Worm (Caenorhabditis elegans) whole organism, L4 larva: ENCODE measurements around the gene B0416.7.

Source experiments
- F10B5.3 ChIP-seq: sonication (generic microtip); optimal IDR thresholded peaks from 2 replicates; lab custom pipeline; 2016; ENCODE audit warnings: mild to moderate bottlenecking, missing genetic modification characterization, missing compliant biosample characterization
- F26F4.8 ChIP-seq: fragments of 200-800 bp; sonication (Bioruptor generic); conservative IDR thresholded peaks from 2 replicates; pipeline ENCODE4 v1.3.6; 2022; ENCODE audit warnings: missing genetic modification characterization, missing compliant biosample characterization
- ZK337.2 ChIP-seq: fragments of 200-800 bp; sonication (Bioruptor generic); IDR thresholded peaks from 2 replicates; pipeline ENCODE4 v1.3.6; 2022; ENCODE audit warnings: missing genetic modification reagents, missing genetic modification characterization, missing compliant biosample characterization
- ZK546.5 ChIP-seq, 2 experiments: sonication (generic microtip); optimal IDR thresholded peaks; 2 replicates each; lab custom pipeline; 2017; ENCODE audit warnings: missing biosample characterization in 2 of 2, missing genetic modification characterization in 2 of 2
- aly-2 ChIP-seq: sonication (generic microtip); optimal IDR thresholded peaks from 2 replicates; lab custom pipeline; 2018; ENCODE audit warnings: missing biosample characterization, missing genetic modification characterization
- ama-1 ChIP-seq: fragments of 150-350 bp; optimal IDR thresholded peaks from 2 replicates; lab custom pipeline; 2014; ENCODE audit warnings: inconsistent platforms, mixed read lengths
- ceh-20 ChIP-seq: fragments of 200-800 bp; sonication (Bioruptor generic); IDR thresholded peaks from 2 replicates; pipeline ENCODE4 v1.3.6; 2022; ENCODE audit warnings: missing genetic modification reagents, missing genetic modification characterization, missing compliant biosample characterization
- ceh-62 ChIP-seq: sonication (generic microtip); optimal IDR thresholded peaks from 2 replicates; lab custom pipeline; 2017; ENCODE audit warnings: missing biosample characterization, missing genetic modification characterization
- ceh-82 ChIP-seq: sonication (generic microtip); optimal IDR thresholded peaks from 2 replicates; lab custom pipeline; 2017; ENCODE audit warnings: missing biosample characterization, missing genetic modification characterization
- ces-1 ChIP-seq: fragments of 150-350 bp; sonication (generic microtip); optimal IDR thresholded peaks from 4 replicates; lab custom pipeline; 2014; ENCODE audit warnings: missing biosample characterization, missing genetic modification reagents, missing genetic modification characterization
- cey-2 ChIP-seq: sonication (generic microtip); optimal IDR thresholded peaks from 3 replicates; lab custom pipeline; 2017; ENCODE audit warnings: missing genetic modification characterization, mild to moderate bottlenecking, missing compliant biosample characterization, antibody characterized with exemption, borderline replicate concordance; ENCODE audit not compliant: insufficient read depth
- ctbp-1 ChIP-seq: fragments of 200-800 bp; sonication (Bioruptor generic); IDR thresholded peaks from 2 replicates; pipeline ENCODE4 v1.3.6; 2022; ENCODE audit warnings: missing genetic modification reagents, missing genetic modification characterization, missing compliant biosample characterization
- daf-12 ChIP-seq: fragments of 150-350 bp; optimal IDR thresholded peaks from 2 replicates; lab custom pipeline; 2014; ENCODE audit warnings: missing biosample characterization, missing genetic modification reagents, missing genetic modification characterization
- dmd-6 ChIP-seq: fragments of 200-800 bp; sonication (Bioruptor generic); IDR thresholded peaks from 2 replicates; pipeline ENCODE4 v1.3.6; 2022; ENCODE audit warnings: missing genetic modification reagents, missing genetic modification characterization, missing compliant biosample characterization
- duxl-1 ChIP-seq: sonication (generic microtip); optimal IDR thresholded peaks from 2 replicates; lab custom pipeline; 2016; ENCODE audit warnings: mild to moderate bottlenecking, missing genetic modification characterization, moderate library complexity, missing compliant biosample characterization; ENCODE audit not compliant: poor library complexity
- dve-1 ChIP-seq: sonication (generic microtip); optimal IDR thresholded peaks from 2 replicates; lab custom pipeline; 2017; ENCODE audit warnings: antibody characterized with exemption, mild to moderate bottlenecking, missing genetic modification characterization, missing compliant biosample characterization; ENCODE audit not compliant: insufficient read depth
- fos-1 ChIP-seq: fragments of 150-350 bp; optimal IDR thresholded peaks from 2 replicates; lab custom pipeline; 2014; ENCODE audit warnings: missing biosample characterization, missing genetic modification characterization
- hif-1 ChIP-seq, 2 experiments: sonication (generic microtip); optimal IDR thresholded peaks; 2 replicates each; lab custom pipeline; 2016 to 2017; ENCODE audit warnings: missing compliant biosample characterization in 2 of 2, missing genetic modification characterization in 2 of 2, missing genetic modification reagents in 2 of 2, missing genotype in 2 of 2, mild to moderate bottlenecking in 1 of 2
- hlh-30 ChIP-seq: sonication (generic microtip); optimal IDR thresholded peaks from 2 replicates; lab custom pipeline; 2017; ENCODE audit warnings: antibody characterized with exemption, mild to moderate bottlenecking, missing genetic modification characterization, missing compliant biosample characterization; ENCODE audit not compliant: insufficient read depth
- hmg-1.1 ChIP-seq: fragments of 200-800 bp; sonication (Bioruptor generic); IDR thresholded peaks from 2 replicates; pipeline ENCODE4 v1.3.6; 2022; ENCODE audit warnings: missing genetic modification reagents, missing genetic modification characterization, missing compliant biosample characterization
- lim-7 ChIP-seq: fragments of 200-800 bp; sonication (Bioruptor generic); IDR thresholded peaks from 2 replicates; pipeline ENCODE4 v1.3.6; 2022; ENCODE audit warnings: missing genetic modification characterization, missing compliant biosample characterization
- lin-1 ChIP-seq: fragments of 200-800 bp; sonication (Bioruptor generic); IDR thresholded peaks from 2 replicates; pipeline ENCODE4 v1.3.6; 2022; ENCODE audit warnings: missing genetic modification reagents, missing genetic modification characterization, missing compliant biosample characterization
- lin-38 ChIP-seq: fragments of 200-800 bp; sonication (Bioruptor generic); IDR thresholded peaks from 2 replicates; pipeline ENCODE4 v1.3.6; 2022; ENCODE audit warnings: missing genetic modification reagents, missing genetic modification characterization, missing compliant biosample characterization
- lir-3 ChIP-seq: sonication (generic microtip); optimal IDR thresholded peaks from 2 replicates; lab custom pipeline; 2016; ENCODE audit warnings: mild to moderate bottlenecking, missing genetic modification characterization, missing compliant biosample characterization
- lsy-2 ChIP-seq, 2 experiments: fragments of 150-350 bp in 1 of 2; sonication (generic microtip) in 1 of 2; optimal IDR thresholded peaks; 2 replicates each; lab custom pipeline; 2014 to 2017; ENCODE audit warnings: missing biosample characterization in 2 of 2, missing genetic modification characterization in 2 of 2
- madf-9 ChIP-seq: fragments of 200-800 bp; sonication (Bioruptor generic); conservative IDR thresholded peaks from 2 replicates; pipeline ENCODE4 v1.3.6; 2022; ENCODE audit warnings: missing genetic modification reagents, missing genetic modification characterization, missing compliant biosample characterization
- mdl-1 ChIP-seq, 2 experiments: fragments of 150-350 bp in 1 of 2; sonication (generic microtip) in 1 of 2; optimal IDR thresholded peaks; 2 replicates each; lab custom pipeline; 2014 to 2017; ENCODE audit warnings: missing biosample characterization in 2 of 2, missing genetic modification characterization in 2 of 2
- mep-1 ChIP-seq: fragments of 150-350 bp; sonication (generic microtip); optimal IDR thresholded peaks from 3 replicates; lab custom pipeline; 2014; ENCODE audit warnings: missing biosample characterization, missing genetic modification characterization
- mes-2 ChIP-seq: sonication (generic microtip); optimal IDR thresholded peaks from 2 replicates; lab custom pipeline; 2016; ENCODE audit warnings: missing genotype, mild to moderate bottlenecking, missing genetic modification characterization, missing compliant biosample characterization; ENCODE audit not compliant: poor library complexity, severe bottlenecking
- nhr-10 ChIP-seq: fragments of 150-350 bp; optimal IDR thresholded peaks from 2 replicates; lab custom pipeline; 2014; ENCODE audit warnings: missing biosample characterization, missing genetic modification characterization
- nhr-102 ChIP-seq: sonication (generic microtip); optimal IDR thresholded peaks from 2 replicates; lab custom pipeline; 2016; ENCODE audit warnings: mild to moderate bottlenecking, missing genetic modification characterization, moderate library complexity, missing compliant biosample characterization
- nhr-237 ChIP-seq: sonication (generic microtip); optimal IDR thresholded peaks from 2 replicates; lab custom pipeline; 2017; ENCODE audit warnings: missing biosample characterization, missing genetic modification characterization
- nhr-25 ChIP-seq: sonication (generic microtip); optimal IDR thresholded peaks from 2 replicates; lab custom pipeline; 2017; ENCODE audit warnings: missing genetic modification characterization, mild to moderate bottlenecking, missing compliant biosample characterization, antibody characterized with exemption, moderate library complexity, borderline replicate concordance; ENCODE audit not compliant: insufficient read depth
- nhr-41 ChIP-seq: fragments of 200-800 bp; sonication (Bioruptor generic); IDR thresholded peaks from 2 replicates; pipeline ENCODE4 v1.3.6; 2022; ENCODE audit warnings: missing genetic modification reagents, missing genetic modification characterization, missing compliant biosample characterization
- nhr-6 ChIP-seq: fragments of 150-350 bp; optimal IDR thresholded peaks from 2 replicates; lab custom pipeline; 2014; ENCODE audit warnings: missing biosample characterization, missing genetic modification characterization
- nhr-76 ChIP-seq: fragments of 150-350 bp; optimal IDR thresholded peaks from 2 replicates; lab custom pipeline; 2014; ENCODE audit warnings: missing biosample characterization, missing genetic modification characterization
- pha-4 ChIP-seq, 2 experiments: fragments of 150-350 bp in 1 of 2; fragments of 200-800 bp in 1 of 2; sonication (Bioruptor generic) in 1 of 2; IDR thresholded peaks in 1 of 2; optimal IDR thresholded peaks in 1 of 2; 2 replicates each; pipeline versions ENCODE4 v1.3.6 to Lab custom; 2014 to 2022; ENCODE audit warnings: missing genetic modification characterization in 2 of 2, missing genetic modification reagents in 2 of 2, missing biosample characterization in 1 of 2, missing compliant biosample characterization in 1 of 2
- php-3 ChIP-seq: fragments of 200-800 bp; sonication (Bioruptor generic); IDR thresholded peaks from 2 replicates; pipeline ENCODE4 v1.3.6; 2022; ENCODE audit warnings: missing genetic modification reagents, missing genetic modification characterization, missing compliant biosample characterization
- skn-1 ChIP-seq: fragments of 150-350 bp; optimal IDR thresholded peaks from 2 replicates; lab custom pipeline; 2014; ENCODE audit warnings: missing biosample characterization, missing genetic modification characterization
- snpc-1.2 ChIP-seq: fragments of 200-800 bp; sonication (Bioruptor generic); IDR thresholded peaks from 2 replicates; pipeline ENCODE4 v1.3.6; 2022; ENCODE audit warnings: missing genetic modification reagents, missing genetic modification characterization, missing compliant biosample characterization
- unc-39 ChIP-seq: sonication (generic microtip); optimal IDR thresholded peaks from 2 replicates; lab custom pipeline; 2017; ENCODE audit warnings: missing biosample characterization, missing genetic modification characterization
- unc-62 ChIP-seq, 3 experiments: fragments of 150-350 bp in 1 of 3; sonication (generic microtip); optimal IDR thresholded peaks in 2 of 3; peaks in 1 of 3; 1 replicate in 1 of 3; 2 replicates in 2 of 3; lab custom pipeline; 2014 to 2017; ENCODE audit warnings: missing biosample characterization in 3 of 3, missing genetic modification characterization in 3 of 3, missing genetic modification reagents in 3 of 3, missing genotype in 1 of 3
- zfp-3 ChIP-seq: fragments of 200-800 bp; sonication (Bioruptor generic); conservative IDR thresholded peaks from 2 replicates; pipeline ENCODE4 v1.3.6; 2022; ENCODE audit warnings: missing genetic modification reagents, missing genetic modification characterization, missing compliant biosample characterization
- zip-11 ChIP-seq: fragments of 200-800 bp; sonication (Bioruptor generic); IDR thresholded peaks from 2 replicates; pipeline ENCODE4 v1.3.6; 2022; ENCODE audit warnings: missing genetic modification characterization, missing compliant biosample characterization
- ztf-11 ChIP-seq: fragments of 150-350 bp; optimal IDR thresholded peaks from 2 replicates; lab custom pipeline; 2014; ENCODE audit warnings: missing biosample characterization, missing genetic modification characterization

The B0416.7 gene

DNA sequence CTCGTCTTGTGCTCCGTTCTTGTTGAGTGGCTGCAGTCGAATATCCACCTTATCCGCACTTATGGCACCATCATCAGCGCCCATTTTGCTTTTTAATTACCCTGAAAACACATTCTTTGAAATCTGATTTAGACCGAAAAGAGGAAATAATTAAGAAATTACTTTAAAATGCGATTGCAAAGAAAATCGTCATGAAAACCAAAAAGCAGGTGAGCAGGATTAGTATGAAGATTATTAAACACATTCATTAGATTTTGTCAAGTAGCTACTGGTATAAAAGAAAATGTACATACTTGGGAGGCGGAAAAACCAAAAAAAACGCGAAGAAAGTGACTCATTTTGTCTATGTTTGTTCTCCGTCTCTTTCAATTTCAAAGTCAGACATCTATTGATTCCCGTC, 27.0 kb downstream of the B0416.7 start, which contains the start of gene B0416.5:
Gene B0416.5 (minus strand): TSS at position 101 of the 400 bp plus-strand sequence.
- TF ChIP-seq ZK337.2 (no peak), unc-62 (GFP tag; optimal IDR thresholded peaks at IDR 0.05 in 1 of 2; lab: Kevin White, UChicago) (no peak), unc-62 (tag; optimal IDR thresholded peaks at IDR 0.05; lab: Kevin White, UChicago) (no peak), ctbp-1 (no peak), mes-2 (tag; lab: Kevin White, UChicago) (no peak), hif-1 (tag; optimal IDR thresholded peaks at IDR 0.05; lab: Kevin White, UChicago) (no peak), pha-4 (GFP tag; IDR thresholded peaks at IDR 0.05; lab: Robert Waterston, UW) (no peak), pha-4 (tag; optimal IDR thresholded peaks at IDR 0.05; lab: Kevin White, UChicago) (no peak)

DNA sequence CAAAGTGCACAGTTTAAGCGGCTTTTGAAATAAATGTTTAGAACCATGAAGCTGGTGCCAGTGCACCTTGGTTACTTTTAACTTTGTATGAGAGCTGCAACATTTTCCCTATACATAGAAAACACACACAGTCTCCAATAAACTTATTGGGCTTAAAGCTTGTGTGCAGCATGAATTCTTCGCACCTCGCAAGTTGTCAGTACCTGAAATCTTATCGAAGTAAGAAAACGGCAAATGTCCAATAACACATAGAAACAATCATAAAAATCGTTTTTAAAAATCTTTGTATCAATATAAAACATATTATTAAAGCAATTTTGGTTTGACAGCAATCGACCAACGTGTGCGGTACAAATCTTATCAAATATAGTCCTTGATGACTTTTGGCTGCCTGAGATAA, 29.4 kb downstream of the B0416.7 start:
- TF ChIP-seq zfp-3 (GFP tag; lab: Robert Waterston, UW) (0 out of 2 replicates have a peak, but pooled peaks have one; percentile 48), lsy-2 (tag; optimal IDR thresholded peaks at IDR 0.05; lab: Kevin White, UChicago) (no peak), nhr-25 (tag; lab: Kevin White, UChicago) (no peak), nhr-76 (no peak), unc-39 (tag; lab: Kevin White, UChicago) (no peak), dve-1 (peak; percentile 4), unc-62 (GFP tag; optimal IDR thresholded peaks at IDR 0.05 in 1 of 2; lab: Kevin White, UChicago) (peak in 1 of 2 experiments; percentile 93), unc-62 (tag; optimal IDR thresholded peaks at IDR 0.05; lab: Kevin White, UChicago) (no peak), php-3 (GFP tag; lab: Robert Waterston, UW) (0 out of 2 replicates have a peak, but pooled peaks have one; percentile 32), F10B5.3 (peak; percentile 22), ctbp-1 (no peak)

DNA sequence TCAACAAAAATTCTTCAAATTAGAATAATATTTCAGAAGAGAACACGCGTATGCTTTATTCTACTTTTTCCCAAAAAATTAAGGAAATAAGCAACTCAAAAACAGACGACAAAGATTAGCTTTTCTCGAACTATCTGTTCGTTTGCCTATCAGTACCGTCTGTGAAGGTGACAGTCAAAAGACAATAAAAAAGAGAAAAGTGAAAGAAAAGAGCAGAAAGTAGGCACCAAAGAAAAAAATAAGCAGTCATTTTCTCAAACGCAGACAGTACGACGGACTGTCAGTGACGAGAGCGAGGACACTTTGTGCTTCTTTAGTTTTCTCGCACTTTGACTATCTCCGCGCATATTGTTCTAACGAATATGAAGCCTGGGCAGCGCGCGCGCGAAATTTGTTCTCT, 31.2 kb downstream of the B0416.7 start:
- TF ChIP-seq lsy-2 (tag; optimal IDR thresholded peaks at IDR 0.05; lab: Kevin White, UChicago) (no peak), hif-1 (tag; optimal IDR thresholded peaks at IDR 0.05; lab: Kevin White, UChicago) (no peak), mep-1 (tag; lab: Kevin White, UChicago) (no peak), fos-1 (no peak), lin-38 (GFP tag; lab: Robert Waterston, UW) (no peak), ztf-11 (no peak), daf-12 (no peak), skn-1 (tag; lab: Kevin White, UChicago) (no peak), snpc-1.2 (GFP tag; lab: Robert Waterston, UW) (no peak), zip-11 (GFP tag; lab: Robert Waterston, UW) (no peak), ces-1 (GFP tag; lab: Kevin White, UChicago) (no peak), ceh-20 (GFP tag; lab: Robert Waterston, UW) (no peak), ZK546.5 (tag; optimal IDR thresholded peaks at IDR 0.05; lab: Kevin White, UChicago) (no peak), ceh-62 (tag; lab: Kevin White, UChicago) (no peak), nhr-25 (tag; lab: Kevin White, UChicago) (no peak), nhr-10 (tag; lab: Kevin White, UChicago) (no peak), hlh-30 (peak; percentile 0), nhr-6 (tag; lab: Kevin White, UChicago) (no peak), unc-39 (tag; lab: Kevin White, UChicago) (no peak), nhr-102 (tag; lab: Kevin White, UChicago) (no peak), nhr-237 (tag; lab: Kevin White, UChicago) (no peak), mdl-1 (tag; optimal IDR thresholded peaks at IDR 0.05; lab: Kevin White, UChicago) (no peak), lir-3 (tag; lab: Kevin White, UChicago) (no peak), ceh-82 (tag; lab: Kevin White, UChicago) (no peak), lim-7 (GFP tag; lab: Robert Waterston, UW) (no peak), madf-9 (GFP tag; lab: Robert Waterston, UW) (no peak), duxl-1 (tag; lab: Kevin White, UChicago) (no peak), lin-1 (GFP tag; lab: Robert Waterston, UW) (no peak), ama-1 (no peak), aly-2 (tag; lab: Kevin White, UChicago) (no peak), nhr-41 (GFP tag; lab: Robert Waterston, UW) (no peak), nhr-76 (no peak), cey-2 (tag; lab: Kevin White, UChicago) (no peak), ctbp-1 (no peak), dmd-6 (GFP tag; lab: Robert Waterston, UW) (peak; percentile 73), F26F4.8 (GFP tag; lab: Robert Waterston, UW) (no peak), hmg-1.1 (no peak)
